Fruit fly (Drosophila melanogaster) whole organism: ENCODE measurements around the gene CG34425.

ENCODE experiments used
- CG8478 ChIP-seq: fragments of >200 bp; optimal IDR thresholded peaks from 2 replicates; lab custom pipeline; 2018; ENCODE audit warnings: inconsistent platforms
- usp ChIP-seq: fragments of >200 bp; optimal IDR thresholded peaks from 2 replicates; lab custom pipeline; 2017; ENCODE audit warnings: missing biosample characterization, missing genetic modification characterization, mixed read lengths

- TF ChIP-seq usp (no peak), CG8478 (lab: Kevin White, UChicago) (no peak)
Observed at dm6 chr3R:4480512-4480911, 25.7 kb downstream of the CG34425 start, which contains the start of gene sac.
